Fruit fly (Drosophila melanogaster) whole organism, adult: ENCODE data around the gene CG11247.

Experiments
- CG11617 ChIP-seq: fragments of 200-800 bp; sonication (Bioruptor generic); optimal IDR thresholded peaks from 2 replicates; lab custom pipeline; 2017; ENCODE audit warnings: mild to moderate bottlenecking, missing biosample characterization, missing genetic modification reagents, missing genetic modification characterization
- CG12768 ChIP-seq: fragments of 200-800 bp; sonication (Bioruptor generic); optimal IDR thresholded peaks from 2 replicates; lab custom pipeline; 2017; ENCODE audit warnings: missing biosample characterization, missing genetic modification characterization, mild to moderate bottlenecking, moderate library complexity, missing genetic modification reagents
- CG14711 ChIP-seq: fragments of 200-800 bp; sonication (Bioruptor generic); optimal IDR thresholded peaks from 2 replicates; lab custom pipeline; 2018; ENCODE audit warnings: missing biosample characterization, mild to moderate bottlenecking, missing genetic modification characterization, moderate library complexity
- CG1620 ChIP-seq: fragments of 200-800 bp; sonication (Bioruptor generic); optimal IDR thresholded peaks from 2 replicates; lab custom pipeline; 2016; ENCODE audit warnings: missing biosample characterization, missing genetic modification characterization
- CG33017 ChIP-seq: fragments of 200-800 bp; sonication (Bioruptor generic); optimal IDR thresholded peaks from 2 replicates; lab custom pipeline; 2018; ENCODE audit warnings: missing biosample characterization, mild to moderate bottlenecking, missing genetic modification characterization, moderate library complexity
- CG5204 ChIP-seq: fragments of 200-800 bp; sonication (Bioruptor generic); optimal IDR thresholded peaks from 2 replicates; lab custom pipeline; 2016; ENCODE audit warnings: missing biosample characterization, missing genetic modification characterization
- CG7045 ChIP-seq: fragments of 200-800 bp; sonication (Bioruptor generic); optimal IDR thresholded peaks from 2 replicates; lab custom pipeline; 2017; ENCODE audit warnings: missing biosample characterization, mild to moderate bottlenecking, missing genetic modification characterization
- CG7101 ChIP-seq: fragments of 200-800 bp; sonication (Bioruptor generic); optimal IDR thresholded peaks from 2 replicates; lab custom pipeline; 2018; ENCODE audit warnings: missing biosample characterization, mild to moderate bottlenecking, missing genetic modification characterization, moderate library complexity
- Clk ChIP-seq: fragments of 200-800 bp; sonication (Bioruptor generic); optimal IDR thresholded peaks from 2 replicates; lab custom pipeline; 2017; ENCODE audit warnings: missing biosample characterization, missing genetic modification characterization
- Crg-1 ChIP-seq: fragments of 200-800 bp; sonication (Bioruptor generic); optimal IDR thresholded peaks from 2 replicates; lab custom pipeline; 2016; ENCODE audit warnings: missing biosample characterization, missing genetic modification characterization
- Hr96 ChIP-seq: fragments of 200-800 bp; sonication (Bioruptor generic); optimal IDR thresholded peaks from 2 replicates; lab custom pipeline; 2016; ENCODE audit warnings: missing biosample characterization, missing genetic modification characterization
- Mnt ChIP-seq: fragments of 200-800 bp; sonication (Bioruptor generic); optimal IDR thresholded peaks from 2 replicates; lab custom pipeline; 2016; ENCODE audit warnings: missing biosample characterization, mild to moderate bottlenecking, missing genetic modification characterization
- bab1 ChIP-seq: fragments of 200-800 bp; sonication (Bioruptor generic); optimal IDR thresholded peaks from 3 replicates; lab custom pipeline; 2019; ENCODE audit warnings: missing biosample characterization, mild to moderate bottlenecking, missing genetic modification characterization, moderate library complexity
- cic ChIP-seq: fragments of 200-800 bp; sonication (Bioruptor generic); optimal IDR thresholded peaks from 2 replicates; lab custom pipeline; 2017; ENCODE audit warnings: missing biosample characterization, mild to moderate bottlenecking, missing genetic modification characterization, moderate library complexity
- cnc ChIP-seq, 2 experiments: fragments of >200 bp; optimal IDR thresholded peaks; 2 replicates each; lab custom pipeline; 2017
- kay ChIP-seq: fragments of 200-800 bp; sonication (Bioruptor generic); peaks from one replicate; lab custom pipeline; 2016; ENCODE audit warnings: missing biosample characterization, missing genetic modification characterization, borderline replicate concordance
- ovo ChIP-seq: fragments of 200-800 bp; sonication (Bioruptor generic); optimal IDR thresholded peaks from 2 replicates; lab custom pipeline; 2016; ENCODE audit warnings: missing biosample characterization, missing genetic modification characterization
- pad ChIP-seq: fragments of 200-800 bp; sonication (Bioruptor generic); optimal IDR thresholded peaks from 3 replicates; lab custom pipeline; 2017; ENCODE audit warnings: missing biosample characterization, missing genetic modification characterization, mild to moderate bottlenecking, moderate library complexity, missing genetic modification reagents
- tj ChIP-seq: fragments of 200-800 bp; sonication (Bioruptor generic); optimal IDR thresholded peaks from 3 replicates; lab custom pipeline; 2017; ENCODE audit warnings: missing biosample characterization, mild to moderate bottlenecking, missing genetic modification characterization, moderate library complexity
- toe ChIP-seq: fragments of 200-800 bp; sonication (Bioruptor generic); optimal IDR thresholded peaks from 2 replicates; lab custom pipeline; 2016; ENCODE audit warnings: missing biosample characterization, missing genetic modification characterization

Gene CG11247

dm6 chr3L:21688607-21689129 is 39.9 kb downstream of the CG11247 start:
- no peak for TF ChIP-seq cic (GFP tag; lab: Kevin White, UChicago)
- TF ChIP-seq CG14711 (tag; lab: Kevin White, UChicago) = no peak
- TF ChIP-seq tj = no peak
- no peak for TF ChIP-seq CG12768
- no peak for TF ChIP-seq pad (GFP tag; lab: Kevin White, UChicago)

- TF ChIP-seq tj = no peak
- TF ChIP-seq CG14711 (tag; lab: Kevin White, UChicago) = no peak
- TF ChIP-seq toe (GFP tag; lab: Kevin White, UChicago) = no peak
- no peak for TF ChIP-seq CG7101 (tag; lab: Kevin White, UChicago)
- no peak for TF ChIP-seq cnc (optimal IDR thresholded peaks at IDR 0.05; lab: Kevin White, UChicago)
- TF ChIP-seq Crg-1 (GFP tag; lab: Kevin White, UChicago) = no peak
- TF ChIP-seq Hr96 = no peak
- TF ChIP-seq CG7045 (GFP tag; lab: Kevin White, UChicago) = no peak
- TF ChIP-seq cic (GFP tag; lab: Kevin White, UChicago) = no peak
Measured at dm6 chr3L:21685753-21686152, 42.9 kb downstream of the CG11247 start.

dm6 chr3L:21683942-21684341 is 44.7 kb downstream of the CG11247 start, which contains the start of gene Sfp78E:
Sfp78E (minus strand) TSS chr3L:21684042.
- TF ChIP-seq CG14711 (tag; lab: Kevin White, UChicago) = no peak
- TF ChIP-seq tj = no peak
- TF ChIP-seq CG12768 = no peak
- no peak for TF ChIP-seq Crg-1 (GFP tag; lab: Kevin White, UChicago)
- no peak for TF ChIP-seq Clk (GFP tag; lab: Kevin White, UChicago)

- TF ChIP-seq CG14711 (tag; lab: Kevin White, UChicago) = peak; percentile 53
- no peak for TF ChIP-seq ovo
- TF ChIP-seq Mnt (GFP tag; lab: Kevin White, UChicago) = peak; percentile 6
- TF ChIP-seq CG11617 (GFP tag; lab: Kevin White, UChicago) = peak; percentile 66
- no peak for TF ChIP-seq tj
- peak; percentile 64 for TF ChIP-seq CG1620 (GFP tag; lab: Kevin White, UChicago)
- peak; percentile 41 for TF ChIP-seq Crg-1 (GFP tag; lab: Kevin White, UChicago)
- peak; percentile 51 for TF ChIP-seq CG12768
- TF ChIP-seq Clk (GFP tag; lab: Kevin White, UChicago) = no peak
- TF ChIP-seq Hr96 = peak; percentile 66
- peak; percentile 62 for TF ChIP-seq kay (GFP tag; lab: Kevin White, UChicago)
- TF ChIP-seq CG7101 (tag; lab: Kevin White, UChicago) = peak; percentile 52
- TF ChIP-seq cnc (optimal IDR thresholded peaks at IDR 0.05; lab: Kevin White, UChicago) = no peak
- TF ChIP-seq CG7045 (GFP tag; lab: Kevin White, UChicago) = peak; percentile 48
- TF ChIP-seq cic (GFP tag; lab: Kevin White, UChicago) = no peak
- peak; percentile 28 for TF ChIP-seq pad (GFP tag; lab: Kevin White, UChicago)
- peak; percentile 17 for TF ChIP-seq CG33017 (tag; lab: Kevin White, UChicago)
- TF ChIP-seq CG5204 (GFP tag; lab: Kevin White, UChicago) = peak; percentile 63
- peak; percentile 79 for TF ChIP-seq bab1
- TF ChIP-seq toe (GFP tag; lab: Kevin White, UChicago) = peak; percentile 82
Measured at dm6 chr3L:21679687-21680086, 48.9 kb downstream of the CG11247 start, which contains the start of the genes Als2 and CG11248. Als2 (minus strand) TSS chr3L:21679755. CG11248 (plus strand) TSS chr3L:21680050.
